Worm (Caenorhabditis elegans) whole organism, late embryonic: ENCODE measurements around the gene tsr-1.

ENCODE experiments used
- ama-1 ChIP-seq: fragments of 150-350 bp; optimal IDR thresholded peaks from 2 replicates; lab custom pipeline; 2014
- elt-4 ChIP-seq: sonication (generic microtip); optimal IDR thresholded peaks from 2 replicates; lab custom pipeline; 2016; ENCODE audit warnings: missing genetic modification characterization, missing compliant biosample characterization
- ets-4 ChIP-seq: sonication (generic microtip); optimal IDR thresholded peaks from 2 replicates; lab custom pipeline; 2016; ENCODE audit warnings: missing genetic modification characterization, missing compliant biosample characterization
- fax-1 ChIP-seq: sonication (generic microtip); optimal IDR thresholded peaks from 2 replicates; lab custom pipeline; 2016; ENCODE audit warnings: missing genotype, missing genetic modification characterization, missing compliant biosample characterization
- fkh-10 ChIP-seq: fragments of 150-350 bp; optimal IDR thresholded peaks from 2 replicates; lab custom pipeline; 2014; ENCODE audit warnings: missing biosample characterization, missing genetic modification reagents, missing genetic modification characterization
- gmeb-2 ChIP-seq: sonication (generic microtip); optimal IDR thresholded peaks from 2 replicates; lab custom pipeline; 2016; ENCODE audit warnings: missing genetic modification characterization, inconsistent platforms, missing compliant biosample characterization
- nhr-11 ChIP-seq: fragments of 150-350 bp; optimal IDR thresholded peaks from 2 replicates; lab custom pipeline; 2014; ENCODE audit warnings: missing biosample characterization, missing genetic modification characterization
- odd-2 ChIP-seq: sonication (generic microtip); optimal IDR thresholded peaks from 2 replicates; lab custom pipeline; 2017; ENCODE audit warnings: antibody characterized with exemption, mild to moderate bottlenecking, missing genetic modification characterization, missing compliant biosample characterization
- unc-3 ChIP-seq, 2 experiments: fragments of 200-800 bp in 1 of 2; sonication (Bioruptor generic) in 1 of 2; sonication (generic microtip) in 1 of 2; conservative IDR thresholded peaks in 1 of 2; optimal IDR thresholded peaks in 1 of 2; 2 replicates each; pipeline versions ENCODE4 v1.3.6 to Lab custom; 2016 to 2022; ENCODE audit warnings: missing compliant biosample characterization in 2 of 2, missing genetic modification characterization in 2 of 2, missing genetic modification reagents in 1 of 2
- ztf-16 ChIP-seq: sonication (generic microtip); optimal IDR thresholded peaks from 2 replicates; lab custom pipeline; 2017; ENCODE audit warnings: missing genetic modification characterization, missing compliant biosample characterization

ce11 chrII:2518487-2518886 lies 45.3 kb upstream of the tsr-1 start:
- no peak for TF ChIP-seq fkh-10 (GFP tag; lab: Kevin White, UChicago)
- TF ChIP-seq gmeb-2 (tag; lab: Kevin White, UChicago): no peak
- no peak for TF ChIP-seq ama-1 (lab: Kevin White, UChicago)
- TF ChIP-seq odd-2 (tag; lab: Kevin White, UChicago): no peak
- TF ChIP-seq nhr-11: no peak
- TF ChIP-seq elt-4: no peak
- TF ChIP-seq fax-1 (tag; lab: Kevin White, UChicago): no peak
- TF ChIP-seq unc-3 (GFP tag; conservative IDR thresholded peaks at IDR 0.05; lab: Robert Waterston, UW): no peak
- TF ChIP-seq unc-3 (tag; optimal IDR thresholded peaks at IDR 0.05; lab: Kevin White, UChicago): no peak
- no peak for TF ChIP-seq ztf-16 (tag; lab: Kevin White, UChicago)
- TF ChIP-seq ets-4: no peak
